Worm (Caenorhabditis elegans) whole organism, young adult: ENCODE measurements around the gene dct-6.
A peak's percentile ranks its signal among the peaks of the same experiment; 100 is the strongest.

Source experiments
- D2030.7 ChIP-seq: fragments of 200-800 bp; sonication (Bioruptor generic); IDR thresholded peaks from 2 replicates; pipeline ENCODE4 v1.3.6; 2022; ENCODE audit warnings: missing genetic modification reagents, missing genetic modification characterization, missing compliant biosample characterization
- F22D6.2 ChIP-seq: sonication (generic microtip); optimal IDR thresholded peaks from 2 replicates; lab custom pipeline; 2016; ENCODE audit warnings: mild to moderate bottlenecking, missing genetic modification characterization, missing compliant biosample characterization
- F23B12.7 ChIP-seq: sonication (generic microtip); optimal IDR thresholded peaks from 2 replicates; lab custom pipeline; 2017; ENCODE audit warnings: missing genetic modification characterization, mild to moderate bottlenecking, missing compliant biosample characterization, antibody characterized with exemption, moderate library complexity; ENCODE audit not compliant: insufficient read depth
- F49E8.2 ChIP-seq: sonication (generic microtip); optimal IDR thresholded peaks from 3 replicates; lab custom pipeline; 2017; ENCODE audit warnings: missing genetic modification characterization, mild to moderate bottlenecking, missing compliant biosample characterization, antibody characterized with exemption, moderate library complexity; ENCODE audit not compliant: insufficient read depth
- T07F8.4 ChIP-seq: sonication (generic microtip); optimal IDR thresholded peaks from 2 replicates; lab custom pipeline; 2016; ENCODE audit warnings: mild to moderate bottlenecking, missing genetic modification characterization, moderate library complexity, missing compliant biosample characterization
- Y53F4B.3 ChIP-seq: fragments of 200-800 bp; sonication (Bioruptor generic); IDR thresholded peaks from 2 replicates; pipeline ENCODE4 v1.3.6; 2022; ENCODE audit warnings: missing genetic modification reagents, missing genetic modification characterization, missing compliant biosample characterization
- Y67H2A.10 ChIP-seq: fragments of 200-800 bp; sonication (Bioruptor generic); conservative IDR thresholded peaks from 2 replicates; pipeline ENCODE4 v1.3.6; 2022; ENCODE audit warnings: missing genetic modification reagents, missing genetic modification characterization, missing compliant biosample characterization
- attf-3 ChIP-seq: fragments of 200-800 bp; sonication (Bioruptor generic); conservative IDR thresholded peaks from 2 replicates; pipeline ENCODE4 v1.3.6; 2022; ENCODE audit warnings: missing genetic modification reagents, missing genetic modification characterization, missing compliant biosample characterization
- attf-5 ChIP-seq: fragments of 200-800 bp; sonication (Bioruptor generic); optimal IDR thresholded peaks from 2 replicates; lab custom pipeline; 2018; ENCODE audit warnings: mild to moderate bottlenecking, missing genetic modification characterization, missing compliant biosample characterization
- attf-6 ChIP-seq: fragments of 200-800 bp; sonication (Bioruptor generic); IDR thresholded peaks from 2 replicates; pipeline ENCODE4 v1.3.6; 2022; ENCODE audit warnings: missing genetic modification reagents, missing genetic modification characterization, missing compliant biosample characterization
- bed-1 ChIP-seq: fragments of 200-800 bp; sonication (Bioruptor generic); IDR thresholded peaks from 2 replicates; pipeline ENCODE4 v1.3.6; 2022; ENCODE audit warnings: missing genetic modification reagents, missing genetic modification characterization, missing compliant biosample characterization
- cebp-1 ChIP-seq, 2 experiments: fragments of 200-800 bp in 1 of 2; sonication (Bioruptor generic) in 1 of 2; sonication (generic microtip) in 1 of 2; IDR thresholded peaks in 1 of 2; optimal IDR thresholded peaks in 1 of 2; 2 replicates each; pipeline versions ENCODE4 v1.3.6 to Lab custom; 2017 to 2022; ENCODE audit warnings: missing compliant biosample characterization in 2 of 2, missing genetic modification characterization in 2 of 2, mild to moderate bottlenecking in 1 of 2, missing genetic modification reagents in 1 of 2, moderate library complexity in 1 of 2
- ceh-40 ChIP-seq: fragments of 200-800 bp; sonication (Bioruptor generic); IDR thresholded peaks from 2 replicates; pipeline ENCODE4 v1.3.6; 2022; ENCODE audit warnings: missing genetic modification characterization, missing compliant biosample characterization
- egl-44 ChIP-seq: fragments of 200-800 bp; sonication (Bioruptor generic); IDR thresholded peaks from 2 replicates; pipeline ENCODE4 v1.3.6; 2022; ENCODE audit warnings: missing genetic modification reagents, missing genetic modification characterization, missing compliant biosample characterization
- egrh-3 ChIP-seq: fragments of 200-800 bp; sonication (Bioruptor generic); IDR thresholded peaks from 2 replicates; pipeline ENCODE4 v1.3.6; 2022; ENCODE audit warnings: missing genetic modification reagents, missing genetic modification characterization, missing compliant biosample characterization
- ets-4 ChIP-seq: fragments of 200-800 bp; sonication (Bioruptor generic); optimal IDR thresholded peaks from 2 replicates; lab custom pipeline; 2018; ENCODE audit warnings: mild to moderate bottlenecking, missing genetic modification characterization, missing compliant biosample characterization
- him-1 ChIP-seq: sonication (generic microtip); optimal IDR thresholded peaks from 2 replicates; lab custom pipeline; 2016; ENCODE audit warnings: missing genotype, missing genetic modification reagents, missing genetic modification characterization, missing compliant biosample characterization
- hmg-20 ChIP-seq: fragments of 200-800 bp; sonication (Bioruptor generic); IDR thresholded peaks from 2 replicates; pipeline ENCODE4 v1.3.6; 2022; ENCODE audit warnings: missing genetic modification reagents, missing genetic modification characterization, missing compliant biosample characterization
- let-607 ChIP-seq, 2 experiments: fragments of 200-800 bp in 1 of 2; sonication (Bioruptor generic) in 1 of 2; sonication (generic microtip) in 1 of 2; optimal IDR thresholded peaks; 2 replicates each; lab custom pipeline; 2016 to 2018; ENCODE audit warnings: mild to moderate bottlenecking in 2 of 2, missing compliant biosample characterization in 2 of 2, missing genetic modification characterization in 2 of 2, moderate library complexity in 2 of 2, missing genotype in 1 of 2
- lin-26 ChIP-seq: fragments of 200-800 bp; sonication (Bioruptor generic); IDR thresholded peaks from 2 replicates; pipeline ENCODE4 v1.3.6; 2022; ENCODE audit warnings: missing genetic modification reagents, missing genetic modification characterization, missing compliant biosample characterization
- lin-35 ChIP-seq, 3 experiments: fragments of 150-350 bp in 2 of 3; sonication (generic microtip) in 1 of 3; optimal IDR thresholded peaks; 2 replicates each; lab custom pipeline; 2014 to 2018; ENCODE audit warnings: missing biosample characterization in 3 of 3, missing genetic modification characterization in 3 of 3, missing genetic modification reagents in 3 of 3
- lin-40 ChIP-seq: sonication (generic microtip); optimal IDR thresholded peaks from 2 replicates; lab custom pipeline; 2016; ENCODE audit warnings: missing genetic modification characterization, mild to moderate bottlenecking, missing compliant biosample characterization, missing genotype, missing genetic modification reagents
- mel-28 ChIP-seq: sonication (generic microtip); optimal IDR thresholded peaks from 2 replicates; lab custom pipeline; 2016; ENCODE audit warnings: borderline replicate concordance, mild to moderate bottlenecking, missing genetic modification characterization, missing compliant biosample characterization
- mes-4 ChIP-seq: sonication (generic microtip); optimal IDR thresholded peaks from 2 replicates; lab custom pipeline; 2016; ENCODE audit warnings: missing genotype, missing genetic modification characterization, missing compliant biosample characterization
- mxl-1 ChIP-seq: sonication (generic microtip); optimal IDR thresholded peaks from 2 replicates; lab custom pipeline; 2016; ENCODE audit warnings: missing genetic modification characterization, missing compliant biosample characterization
- nhr-27 ChIP-seq: fragments of 200-800 bp; sonication (Bioruptor generic); optimal IDR thresholded peaks from 2 replicates; lab custom pipeline; 2018; ENCODE audit warnings: mild to moderate bottlenecking, missing genetic modification characterization, moderate library complexity, missing compliant biosample characterization
- nhr-80 ChIP-seq: sonication (generic microtip); optimal IDR thresholded peaks from 2 replicates; lab custom pipeline; 2016; ENCODE audit warnings: missing genetic modification characterization, missing compliant biosample characterization
- repo-1 ChIP-seq: sonication (generic microtip); optimal IDR thresholded peaks from 2 replicates; lab custom pipeline; 2017; ENCODE audit warnings: mild to moderate bottlenecking, missing genetic modification characterization, missing compliant biosample characterization
- tbx-9 ChIP-seq: sonication (generic microtip); optimal IDR thresholded peaks from 2 replicates; lab custom pipeline; 2016; ENCODE audit warnings: borderline replicate concordance, missing genetic modification characterization, inconsistent platforms, missing compliant biosample characterization
- xnd-1 ChIP-seq: sonication (generic microtip); optimal IDR thresholded peaks from 2 replicates; lab custom pipeline; 2016; ENCODE audit warnings: missing genotype, missing genetic modification reagents, missing genetic modification characterization, missing compliant biosample characterization
- ztf-18 ChIP-seq: sonication (generic microtip); optimal IDR thresholded peaks from 2 replicates; lab custom pipeline; 2016; ENCODE audit warnings: missing genotype, mild to moderate bottlenecking, missing genetic modification characterization, missing compliant biosample characterization
- ztf-26 ChIP-seq: sonication (generic microtip); optimal IDR thresholded peaks from 2 replicates; lab custom pipeline; 2017; ENCODE audit warnings: missing genetic modification characterization, missing compliant biosample characterization
- ztf-6 ChIP-seq: fragments of 200-800 bp; sonication (Bioruptor generic); IDR thresholded peaks from 2 replicates; pipeline ENCODE4 v1.3.6; 2022; ENCODE audit warnings: missing genetic modification reagents, missing genetic modification characterization, missing compliant biosample characterization

The dct-6 gene

ce11 chrIII:5991142-5991930 lies 25.1 kb downstream of the dct-6 start, which contains the start of gene T04C9.2:
Gene T04C9.2 (plus strand): TSS chrIII:5991880.
- TF ChIP-seq ztf-6 (no peak), lin-40 (tag; lab: Kevin White, UChicago) (no peak), let-607 (tag; optimal IDR thresholded peaks at IDR 0.05; lab: Kevin White, UChicago) (peak in 1 of 2 experiments; percentile 29), egrh-3 (GFP tag; lab: Robert Waterston, UW) (no peak), mel-28 (tag; lab: Kevin White, UChicago) (no peak), repo-1 (tag; lab: Kevin White, UChicago) (no peak), lin-26 (GFP tag; lab: Robert Waterston, UW) (no peak), Y53F4B.3 (GFP tag; lab: Robert Waterston, UW) (no peak), mxl-1 (tag; lab: Kevin White, UChicago) (no peak), hmg-20 (no peak), ztf-26 (no peak), ztf-18 (tag; lab: Kevin White, UChicago) (no peak), attf-3 (GFP tag; lab: Robert Waterston, UW) (no peak), cebp-1 (GFP tag; IDR thresholded peaks at IDR 0.05; lab: Robert Waterston, UW) (no peak), cebp-1 (tag; optimal IDR thresholded peaks at IDR 0.05; lab: Kevin White, UChicago) (peak; percentile 44), D2030.7 (no peak), nhr-80 (tag; lab: Kevin White, UChicago) (peak; percentile 45), nhr-27 (tag; lab: Kevin White, UChicago) (no peak), egl-44 (no peak), attf-5 (GFP tag; lab: Kevin White, UChicago) (no peak), attf-6 (no peak), lin-35 (GFP tag; optimal IDR thresholded peaks at IDR 0.05; lab: Kevin White, UChicago) (no peak)
- TF ChIP-seq, all 124 proteins: peak for 3

ce11 chrIII:5992043-5992442 lies 25.8 kb downstream of the dct-6 start:
- TF ChIP-seq Y67H2A.10, result no peak
- no peak for TF ChIP-seq mes-4 (tag; lab: Kevin White, UChicago)

ce11 chrIII:5992913-5993312 lies 26.7 kb downstream of the dct-6 start, which contains the start of gene T04C9.1:
Gene T04C9.1 (plus strand): TSS chrIII:5993213.
- TF ChIP-seq nhr-27 (tag; lab: Kevin White, UChicago), result no peak
- TF ChIP-seq xnd-1 (tag; lab: Kevin White, UChicago), result no peak
- no peak for TF ChIP-seq lin-35 (GFP tag; optimal IDR thresholded peaks at IDR 0.05; lab: Kevin White, UChicago)
- TF ChIP-seq tbx-9 (tag; lab: Kevin White, UChicago), result no peak
- no peak for TF ChIP-seq F23B12.7 (tag; lab: Kevin White, UChicago)
- TF ChIP-seq him-1 (tag; lab: Kevin White, UChicago), result no peak
- TF ChIP-seq F49E8.2, result no peak
- no peak for TF ChIP-seq bed-1 (GFP tag; lab: Robert Waterston, UW)
- TF ChIP-seq T07F8.4 (tag; lab: Kevin White, UChicago), result no peak
- TF ChIP-seq ceh-40 (GFP tag; lab: Robert Waterston, UW), result no peak
- TF ChIP-seq ets-4 (GFP tag; lab: Kevin White, UChicago), result no peak
- no peak for TF ChIP-seq Y67H2A.10
- no peak for TF ChIP-seq F22D6.2 (tag; lab: Kevin White, UChicago)
